Fruit fly (Drosophila melanogaster): ENCODE measurements around the gene zfh1.

The zfh1 gene

DNA sequence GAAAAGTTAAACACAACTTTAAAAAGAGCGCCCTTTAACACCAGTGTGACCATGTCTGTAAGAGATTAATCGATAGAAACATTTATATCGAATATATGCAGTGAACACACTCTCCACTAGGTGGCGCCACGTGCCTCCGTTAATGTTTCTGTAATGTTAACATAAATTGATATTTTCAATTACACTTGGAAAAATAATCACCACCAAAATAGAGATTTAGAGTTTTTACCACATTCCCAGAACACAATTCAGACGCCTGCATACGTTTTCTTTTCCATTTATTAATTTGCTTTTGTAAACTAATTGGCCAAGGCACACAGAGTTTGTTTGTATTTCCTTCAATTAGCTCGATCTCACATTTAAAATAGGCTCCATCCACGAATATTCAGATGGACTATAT, 23.6 kb downstream of the zfh1 start (continued):
- TF ChIP-seq CG1647 (GFP tag; optimal IDR thresholded peaks at IDR 0.05) (no peak), abd-A (tag; optimal IDR thresholded peaks at IDR 0.05) (no peak), corto (GFP tag; optimal IDR thresholded peaks at IDR 0.05) (no peak), inv (GFP tag; IDR thresholded peaks at IDR 0.05; ENCODE audit: partially characterized antibody) (peak; percentile 38; the same call in 1 of the 2 replicates), NC2α (GFP tag; optimal IDR thresholded peaks at IDR 0.05) (no peak), gsb (GFP tag; IDR thresholded peaks at IDR 0.05) (peak; percentile 60), nerfin-1 (tag; optimal IDR thresholded peaks at IDR 0.05) (no peak), Dad (GFP tag; optimal IDR thresholded peaks at IDR 0.05) (peak; percentile 52), Adf1 (GFP tag; IDR thresholded peaks at IDR 0.05) (no peak), tna (GFP tag; IDR thresholded peaks at IDR 0.05; ENCODE audit: partially characterized antibody) (peak; percentile 52; the same call in 1 of the 2 replicates), CG7271 (tag; optimal IDR thresholded peaks at IDR 0.05) (no peak), CG32532 (GFP tag; IDR thresholded peaks at IDR 0.05) (peak; percentile 78), kah (GFP tag; optimal IDR thresholded peaks at IDR 0.05) (no peak), CG2889 (GFP tag; IDR thresholded peaks at IDR 0.05) (no peak), klu (GFP tag; IDR thresholded peaks at IDR 0.05) (no peak), ase (GFP tag; IDR thresholded peaks at IDR 0.05) (peak; percentile 60; the same call in 1 of the 3 replicates), vvl (GFP tag; IDR thresholded peaks at IDR 0.05) (peak; percentile 93), CG9932 (GFP tag; IDR thresholded peaks at IDR 0.05) (peak; percentile 71), az2 (GFP tag; optimal IDR thresholded peaks at IDR 0.05) (peak; percentile 12), CG17829 (tag; optimal IDR thresholded peaks at IDR 0.05) (peak; percentile 84), tin (GFP tag; optimal IDR thresholded peaks at IDR 0.05) (peak; percentile 1), Neu2 (GFP tag; optimal IDR thresholded peaks at IDR 0.05; ENCODE audit: borderline replicate concordance) (no peak), CG9797 (GFP tag; optimal IDR thresholded peaks at IDR 0.05) (peak; percentile 37), CG8089 (GFP tag; optimal IDR thresholded peaks at IDR 0.05) (no peak), CG30431 (GFP tag; optimal IDR thresholded peaks at IDR 0.05) (no peak), cad (GFP tag; optimal IDR thresholded peaks at IDR 0.05) (no peak), sim (GFP tag; IDR thresholded peaks at IDR 0.05) (peak; percentile 63), dm (GFP tag; optimal IDR thresholded peaks at IDR 0.05) (no peak), nom (GFP tag; optimal IDR thresholded peaks at IDR 0.05) (no peak), CG13624 (GFP tag; optimal IDR thresholded peaks at IDR 0.05) (peak; percentile 21), CkIIα-i1 (GFP tag; IDR thresholded peaks at IDR 0.05) (no peak), sna (GFP tag; IDR thresholded peaks at IDR 0.05; ENCODE audit: partially characterized antibody) (peak; percentile 20; the same call in 1 of the 2 replicates), CG34422 (GFP tag; IDR thresholded peaks at IDR 0.05) (peak; percentile 85), Ravus (GFP tag; IDR thresholded peaks at IDR 0.05) (no peak), CG9876 (GFP tag; optimal IDR thresholded peaks at IDR 0.05) (no peak), danr (GFP tag; IDR thresholded peaks at IDR 0.05) (peak; percentile 17; the same call in 1 of the 2 replicates), CG17612 (GFP tag; IDR thresholded peaks at IDR 0.05) (no peak), pita (GFP tag; optimal IDR thresholded peaks at IDR 0.05) (no peak), CG17568 (GFP tag; optimal IDR thresholded peaks at IDR 0.05) (no peak), CG12299 (tag; optimal IDR thresholded peaks at IDR 0.05) (no peak), Asciz (GFP tag; optimal IDR thresholded peaks at IDR 0.05) (no peak), Hr78 (GFP tag; optimal IDR thresholded peaks at IDR 0.05) (no peak), br (optimal IDR thresholded peaks at IDR 0.05) (no peak), twi (tag; optimal IDR thresholded peaks at IDR 0.05) (no peak), CTCF (GFP tag; optimal IDR thresholded peaks at IDR 0.05) (peak; percentile 91), NC2β (GFP tag; optimal IDR thresholded peaks at IDR 0.05) (peak; percentile 29), CG13287 (GFP tag; IDR thresholded peaks at IDR 0.05; ENCODE audit: partially characterized antibody) (peak; percentile 67), Lhr (GFP tag; optimal IDR thresholded peaks at IDR 0.05) (no peak), CG10654 (GFP tag; optimal IDR thresholded peaks at IDR 0.05) (no peak), CG42726 (GFP tag; IDR thresholded peaks at IDR 0.05; ENCODE audit: partially characterized antibody) (peak; percentile 67; the same call in 1 of the 2 replicates), prd (optimal IDR thresholded peaks at IDR 0.05) (no peak), prd (GFP tag; IDR thresholded peaks at IDR 0.05) (peak; percentile 79)
